Worm (Caenorhabditis elegans): ENCODE data around the gene grl-14.

The grl-14 gene

ce11 chrV:20785848-20786225 is 39.5 kb upstream of the grl-14 start:
- TF ChIP-seq elt-2 (tag; optimal IDR thresholded peaks at IDR 0.05), result no peak
- TF ChIP-seq daf-12 (tag; optimal IDR thresholded peaks at IDR 0.05), result no peak
- no peak for TF ChIP-seq unc-62 (GFP tag; optimal IDR thresholded peaks at IDR 0.05)
- TF ChIP-seq egl-27 (tag; optimal IDR thresholded peaks at IDR 0.05), result no peak
- no peak for TF ChIP-seq snpc-4 (tag; optimal IDR thresholded peaks at IDR 0.05)

- TF ChIP-seq skn-1 (tag; optimal IDR thresholded peaks at IDR 0.05), result peak; percentile 6
- TF ChIP-seq ama-1 (optimal IDR thresholded peaks at IDR 0.05), result no peak
- no peak for TF ChIP-seq ceh-82 (tag; optimal IDR thresholded peaks at IDR 0.05)
- TF ChIP-seq mdl-1 (tag; optimal IDR thresholded peaks at IDR 0.05), result peak; percentile 19
- no peak for TF ChIP-seq ceh-9 (tag; optimal IDR thresholded peaks at IDR 0.05)
- no peak for TF ChIP-seq zag-1 (tag; optimal IDR thresholded peaks at IDR 0.05)
- TF ChIP-seq fkh-10 (GFP tag; optimal IDR thresholded peaks at IDR 0.05), result peak; percentile 89
- TF ChIP-seq R02D3.7 (tag; optimal IDR thresholded peaks at IDR 0.05), result no peak
- no peak for TF ChIP-seq unc-39 (tag; optimal IDR thresholded peaks at IDR 0.05)
- no peak for TF ChIP-seq nhr-12 (tag; optimal IDR thresholded peaks at IDR 0.05)
- no peak for TF ChIP-seq sea-2 (GFP tag; optimal IDR thresholded peaks at IDR 0.05)
- peak; percentile 76 for TF ChIP-seq nfya-1 (tag; optimal IDR thresholded peaks at IDR 0.05; ENCODE audit: insufficient read depth)
- no peak for TF ChIP-seq eor-1 (tag; optimal IDR thresholded peaks at IDR 0.05)
- no peak for TF ChIP-seq daf-12 (tag; optimal IDR thresholded peaks at IDR 0.05)
- TF ChIP-seq nhr-43 (tag; optimal IDR thresholded peaks at IDR 0.05; ENCODE audit: poor library complexity, severe bottlenecking), result no peak
- no peak for TF ChIP-seq nhr-11 (tag; optimal IDR thresholded peaks at IDR 0.05)
- TF ChIP-seq mml-1 (tag; optimal IDR thresholded peaks at IDR 0.05), result no peak
- TF ChIP-seq jun-1 (tag; optimal IDR thresholded peaks at IDR 0.05), result no peak
- TF ChIP-seq ztf-4 (tag; optimal IDR thresholded peaks at IDR 0.05), result no peak
- TF ChIP-seq nhr-25 (tag; optimal IDR thresholded peaks at IDR 0.05), result no peak
- TF ChIP-seq ZK546.5 (tag; optimal IDR thresholded peaks at IDR 0.05), result no peak
- TF ChIP-seq hmg-11 (tag; optimal IDR thresholded peaks at IDR 0.05), result peak; percentile 29
- peak; percentile 38 for TF ChIP-seq snpc-4 (tag; optimal IDR thresholded peaks at IDR 0.05)
- no peak for TF ChIP-seq egl-5 (tag; optimal IDR thresholded peaks at IDR 0.05)
- TF ChIP-seq ceh-28 (tag; optimal IDR thresholded peaks at IDR 0.05), result peak; percentile 1
- TF ChIP-seq lin-39 (tag; optimal IDR thresholded peaks at IDR 0.05), result peak; percentile 79
- TF ChIP-seq egl-27 (tag; optimal IDR thresholded peaks at IDR 0.05), result no peak
- no peak for TF ChIP-seq unc-62 (GFP tag; optimal IDR thresholded peaks at IDR 0.05)
Observed at ce11 chrV:20789105-20789504, 36.3 kb upstream of the grl-14 start, which contains the start of gene tpan-1. Gene tpan-1 (plus strand): TSS chrV:20789502.

ce11 chrV:20790011-20790410 is 35.3 kb upstream of the grl-14 start, which contains the start of gene Y44A6D.1:
Gene Y44A6D.1 (minus strand): TSS chrV:20790033.
- TF ChIP-seq ama-1 (optimal IDR thresholded peaks at IDR 0.05) (no peak), pha-4 (tag; optimal IDR thresholded peaks at IDR 0.05) (no peak)

- TF ChIP-seq ceh-82 (tag; optimal IDR thresholded peaks at IDR 0.05) (peak; percentile 24), egl-27 (tag; optimal IDR thresholded peaks at IDR 0.05) (no peak), nhr-23 (tag; optimal IDR thresholded peaks at IDR 0.05) (no peak), jun-1 (tag; optimal IDR thresholded peaks at IDR 0.05) (no peak), mml-1 (tag; optimal IDR thresholded peaks at IDR 0.05) (no peak), fkh-2 (tag; optimal IDR thresholded peaks at IDR 0.05) (no peak)
Observed at ce11 chrV:20790616-20791015, 34.7 kb upstream of the grl-14 start.

ce11 chrV:20792371-20792890 is 32.9 kb upstream of the grl-14 start, which contains the start of gene Y44A6D.3:
Gene Y44A6D.3 (minus strand): TSS chrV:20792421.
- TF ChIP-seq pqm-1 (tag; optimal IDR thresholded peaks at IDR 0.05) (peak; percentile 43), elt-2 (tag; optimal IDR thresholded peaks at IDR 0.05) (peak; percentile 68), mml-1 (tag; optimal IDR thresholded peaks at IDR 0.05) (no peak)

ce11 chrV:20793761-20794160 is 31.6 kb upstream of the grl-14 start:
- TF ChIP-seq jun-1 (tag; optimal IDR thresholded peaks at IDR 0.05) (no peak), ceh-16 (tag; optimal IDR thresholded peaks at IDR 0.05) (no peak), ztf-4 (tag; optimal IDR thresholded peaks at IDR 0.05) (no peak), eor-1 (tag; optimal IDR thresholded peaks at IDR 0.05) (no peak), nhr-23 (tag; optimal IDR thresholded peaks at IDR 0.05) (no peak), nhr-12 (tag; optimal IDR thresholded peaks at IDR 0.05) (no peak), nhr-76 (tag; optimal IDR thresholded peaks at IDR 0.05) (no peak), unc-39 (tag; optimal IDR thresholded peaks at IDR 0.05) (no peak), hmg-11 (tag; optimal IDR thresholded peaks at IDR 0.05) (no peak), pha-4 (tag; optimal IDR thresholded peaks at IDR 0.05) (no peak), elt-2 (tag; optimal IDR thresholded peaks at IDR 0.05) (peak; percentile 53), mml-1 (tag; optimal IDR thresholded peaks at IDR 0.05) (no peak), ceh-28 (tag; optimal IDR thresholded peaks at IDR 0.05) (no peak), unc-62 (GFP tag; optimal IDR thresholded peaks at IDR 0.05) (no peak), nhr-25 (tag; optimal IDR thresholded peaks at IDR 0.05) (no peak), nhr-67 (tag; optimal IDR thresholded peaks at IDR 0.05) (no peak), daf-12 (tag; optimal IDR thresholded peaks at IDR 0.05) (no peak), nfya-1 (tag; optimal IDR thresholded peaks at IDR 0.05; ENCODE audit: insufficient read depth) (peak; percentile 42), fkh-2 (tag; optimal IDR thresholded peaks at IDR 0.05) (no peak), R02D3.7 (tag; optimal IDR thresholded peaks at IDR 0.05) (no peak), elt-1 (tag; optimal IDR thresholded peaks at IDR 0.05) (no peak), lin-39 (tag; optimal IDR thresholded peaks at IDR 0.05) (peak; percentile 45)
